Worm (Caenorhabditis elegans) whole organism, L3 larva: ENCODE data around the gene cdkl-1.

Experiments used
- R02D3.7 ChIP-seq: fragments of 150-350 bp; optimal IDR thresholded peaks from 2 replicates; lab custom pipeline; 2014; ENCODE audit warnings: missing biosample characterization, missing genetic modification characterization
- ZK546.5 ChIP-seq: sonication (generic microtip); optimal IDR thresholded peaks from 2 replicates; lab custom pipeline; 2017; ENCODE audit warnings: missing biosample characterization, missing genetic modification characterization
- aly-2 ChIP-seq: fragments of 150-350 bp; optimal IDR thresholded peaks from 2 replicates; lab custom pipeline; 2014; ENCODE audit warnings: missing biosample characterization, missing genetic modification characterization
- ama-1 ChIP-seq: fragments of 150-350 bp; optimal IDR thresholded peaks from 2 replicates; lab custom pipeline; 2018
- ceh-16 ChIP-seq: sonication (generic microtip); optimal IDR thresholded peaks from 2 replicates; lab custom pipeline; 2017; ENCODE audit warnings: missing biosample characterization, missing genetic modification characterization
- ceh-28 ChIP-seq: fragments of 150-350 bp; optimal IDR thresholded peaks from 2 replicates; lab custom pipeline; 2014; ENCODE audit warnings: missing biosample characterization, missing genetic modification reagents, missing genetic modification characterization
- ceh-82 ChIP-seq: fragments of 150-350 bp; optimal IDR thresholded peaks from 2 replicates; lab custom pipeline; 2014; ENCODE audit warnings: missing biosample characterization, missing genetic modification characterization
- ceh-9 ChIP-seq: sonication (generic microtip); optimal IDR thresholded peaks from 2 replicates; lab custom pipeline; 2018; ENCODE audit warnings: missing biosample characterization, missing genetic modification characterization
- daf-12 ChIP-seq: fragments of 150-350 bp; optimal IDR thresholded peaks from 2 replicates; lab custom pipeline; 2014; ENCODE audit warnings: missing biosample characterization, missing genetic modification reagents, missing genetic modification characterization
- egl-27 ChIP-seq: sonication (generic microtip); optimal IDR thresholded peaks from 4 replicates; lab custom pipeline; 2017; ENCODE audit warnings: missing biosample characterization, missing genetic modification reagents, missing genetic modification characterization
- egl-5 ChIP-seq: fragments of 150-350 bp; optimal IDR thresholded peaks from 2 replicates; lab custom pipeline; 2017; ENCODE audit warnings: missing biosample characterization, missing genetic modification reagents, missing genetic modification characterization, inconsistent platforms
- elt-1 ChIP-seq: fragments of 150-350 bp; optimal IDR thresholded peaks from 2 replicates; lab custom pipeline; 2014; ENCODE audit warnings: missing biosample characterization, missing genetic modification characterization
- elt-2 ChIP-seq: sonication (generic microtip); optimal IDR thresholded peaks from 2 replicates; lab custom pipeline; 2016; ENCODE audit warnings: missing genetic modification reagents, mild to moderate bottlenecking, missing genetic modification characterization, missing compliant biosample characterization
- elt-3 ChIP-seq, 3 experiments: fragments of 150-350 bp in 1 of 3; sonication (generic microtip) in 2 of 3; optimal IDR thresholded peaks; 2 replicates in 2 of 3; 4 replicates in 1 of 3; lab custom pipeline; 2014 to 2017; ENCODE audit warnings: missing biosample characterization in 3 of 3, missing genetic modification characterization in 3 of 3
- eor-1 ChIP-seq, 2 experiments: fragments of 150-350 bp; optimal IDR thresholded peaks; 2 replicates each; lab custom pipeline; 2014 to 2018; ENCODE audit warnings: missing biosample characterization in 2 of 2, missing genetic modification characterization in 2 of 2
- fkh-10 ChIP-seq: sonication (generic microtip); optimal IDR thresholded peaks from 2 replicates; lab custom pipeline; 2017; ENCODE audit warnings: missing biosample characterization, missing genetic modification reagents, missing genetic modification characterization
- fkh-2 ChIP-seq: fragments of 150-350 bp; optimal IDR thresholded peaks from 2 replicates; lab custom pipeline; 2014; ENCODE audit warnings: missing biosample characterization, missing genetic modification reagents, missing genetic modification characterization
- fos-1 ChIP-seq: fragments of 150-350 bp; optimal IDR thresholded peaks from 2 replicates; lab custom pipeline; 2014; ENCODE audit warnings: missing biosample characterization, missing genetic modification characterization
- hmg-11 ChIP-seq: sonication (generic microtip); optimal IDR thresholded peaks from 2 replicates; lab custom pipeline; 2016; ENCODE audit warnings: missing genetic modification characterization, missing compliant biosample characterization
- jun-1 ChIP-seq: fragments of 150-350 bp; optimal IDR thresholded peaks from 2 replicates; lab custom pipeline; 2014; ENCODE audit warnings: missing biosample characterization, missing genetic modification reagents, missing genetic modification characterization
- lin-15B ChIP-seq: fragments of 150-350 bp; optimal IDR thresholded peaks from 2 replicates; lab custom pipeline; 2014; ENCODE audit warnings: missing biosample characterization, missing genetic modification characterization
- lin-39 ChIP-seq: fragments of 150-350 bp; optimal IDR thresholded peaks from 2 replicates; lab custom pipeline; 2018; ENCODE audit warnings: missing biosample characterization, missing genetic modification reagents, missing genetic modification characterization
- lsy-12 ChIP-seq: sonication (generic microtip); optimal IDR thresholded peaks from 2 replicates; lab custom pipeline; 2016; ENCODE audit warnings: mild to moderate bottlenecking, missing genetic modification characterization, missing compliant biosample characterization
- mdl-1 ChIP-seq: fragments of 150-350 bp; optimal IDR thresholded peaks from 2 replicates; lab custom pipeline; 2014; ENCODE audit warnings: missing biosample characterization, missing genetic modification characterization
- mml-1 ChIP-seq: fragments of 150-350 bp; sonication (generic microtip); optimal IDR thresholded peaks from 3 replicates; lab custom pipeline; 2014; ENCODE audit warnings: missing biosample characterization, missing genetic modification characterization
- nfya-1 ChIP-seq: sonication (generic microtip); optimal IDR thresholded peaks from 2 replicates; lab custom pipeline; 2017; ENCODE audit warnings: missing genetic modification characterization, mild to moderate bottlenecking, missing compliant biosample characterization, antibody characterized with exemption, moderate library complexity; ENCODE audit not compliant: insufficient read depth
- nhr-11 ChIP-seq: fragments of 150-350 bp; optimal IDR thresholded peaks from 2 replicates; lab custom pipeline; 2014; ENCODE audit warnings: missing biosample characterization, missing genetic modification characterization
- nhr-12 ChIP-seq: fragments of 150-350 bp; optimal IDR thresholded peaks from 2 replicates; lab custom pipeline; 2014; ENCODE audit warnings: missing biosample characterization, missing genetic modification characterization
- nhr-23 ChIP-seq: fragments of 150-350 bp; optimal IDR thresholded peaks from 2 replicates; lab custom pipeline; 2014; ENCODE audit warnings: missing biosample characterization, missing genetic modification reagents, missing genetic modification characterization
- nhr-237 ChIP-seq: fragments of 150-350 bp; optimal IDR thresholded peaks from 2 replicates; lab custom pipeline; 2014; ENCODE audit warnings: missing biosample characterization, missing genetic modification characterization
- nhr-25 ChIP-seq: sonication (generic microtip); optimal IDR thresholded peaks from 2 replicates; lab custom pipeline; 2017; ENCODE audit warnings: missing biosample characterization, missing genetic modification characterization
- nhr-28 ChIP-seq: fragments of 150-350 bp; optimal IDR thresholded peaks from 2 replicates; lab custom pipeline; 2014; ENCODE audit warnings: missing biosample characterization, missing genetic modification characterization
- nhr-43 ChIP-seq: sonication (generic microtip); optimal IDR thresholded peaks from 2 replicates; lab custom pipeline; 2016; ENCODE audit warnings: mild to moderate bottlenecking, missing genetic modification characterization, missing compliant biosample characterization; ENCODE audit not compliant: poor library complexity, severe bottlenecking
- nhr-67 ChIP-seq: fragments of 150-350 bp; optimal IDR thresholded peaks from 2 replicates; lab custom pipeline; 2014; ENCODE audit warnings: missing biosample characterization, missing genetic modification characterization
- nhr-76 ChIP-seq: fragments of 150-350 bp; sonication (generic microtip); optimal IDR thresholded peaks from 5 replicates; lab custom pipeline; 2014; ENCODE audit warnings: missing biosample characterization, missing genetic modification characterization
- nhr-77 ChIP-seq: fragments of 150-350 bp; optimal IDR thresholded peaks from 2 replicates; lab custom pipeline; 2014; ENCODE audit warnings: missing biosample characterization, missing genetic modification characterization
- pha-4 ChIP-seq: fragments of 150-350 bp; optimal IDR thresholded peaks from 2 replicates; lab custom pipeline; 2014; ENCODE audit warnings: missing biosample characterization, missing genetic modification reagents, missing genetic modification characterization
- pqm-1 ChIP-seq: fragments of 150-350 bp; optimal IDR thresholded peaks from 2 replicates; lab custom pipeline; 2017; ENCODE audit warnings: missing biosample characterization, missing genetic modification characterization, inconsistent platforms
- sea-2 ChIP-seq: fragments of 150-350 bp; sonication (generic microtip); optimal IDR thresholded peaks from 4 replicates; lab custom pipeline; 2014; ENCODE audit warnings: missing biosample characterization, missing genetic modification reagents, missing genetic modification characterization
- skn-1 ChIP-seq: fragments of 150-350 bp; optimal IDR thresholded peaks from 2 replicates; lab custom pipeline; 2014; ENCODE audit warnings: missing biosample characterization, missing genetic modification characterization
- snpc-4 ChIP-seq: fragments of 150-350 bp; optimal IDR thresholded peaks from 2 replicates; lab custom pipeline; 2014; ENCODE audit warnings: missing biosample characterization, missing genetic modification characterization
- tbx-2 ChIP-seq: sonication (generic microtip); optimal IDR thresholded peaks from 2 replicates; lab custom pipeline; 2016; ENCODE audit warnings: mild to moderate bottlenecking, missing genetic modification characterization, missing compliant biosample characterization
- unc-39 ChIP-seq: sonication (generic microtip); optimal IDR thresholded peaks from 4 replicates; lab custom pipeline; 2017; ENCODE audit warnings: missing biosample characterization, missing genetic modification characterization
- unc-62 ChIP-seq: fragments of 150-350 bp; sonication (generic microtip); optimal IDR thresholded peaks from 4 replicates; lab custom pipeline; 2014; ENCODE audit warnings: missing biosample characterization, missing genetic modification reagents, missing genetic modification characterization
- zag-1 ChIP-seq: fragments of 150-350 bp; optimal IDR thresholded peaks from 2 replicates; lab custom pipeline; 2014; ENCODE audit warnings: missing biosample characterization, missing genetic modification characterization
- ztf-11 ChIP-seq: fragments of 150-350 bp; optimal IDR thresholded peaks from 2 replicates; lab custom pipeline; 2014; ENCODE audit warnings: missing biosample characterization, missing genetic modification characterization
- ztf-4 ChIP-seq: fragments of 150-350 bp; optimal IDR thresholded peaks from 2 replicates; lab custom pipeline; 2014; ENCODE audit warnings: missing biosample characterization, missing genetic modification characterization

cdkl-1 gene

ce11 chrV:11078874-11079273 is 19.8 kb upstream of the cdkl-1 start:
- TF ChIP-seq tbx-2 (tag; lab: Kevin White, UChicago) (no peak), zag-1 (no peak), nhr-12 (tag; lab: Kevin White, UChicago) (no peak), nhr-77 (tag; lab: Kevin White, UChicago) (no peak)

- peak; percentile 32 for TF ChIP-seq fos-1 (tag; lab: Kevin White, UChicago)
- TF ChIP-seq elt-1 (tag; lab: Kevin White, UChicago) = no peak
- no peak for TF ChIP-seq ceh-9
- TF ChIP-seq daf-12 = no peak
- no peak for TF ChIP-seq nhr-77 (tag; lab: Kevin White, UChicago)
- no peak for TF ChIP-seq nhr-23 (tag; lab: Kevin White, UChicago)
- TF ChIP-seq nhr-67 (tag; lab: Kevin White, UChicago) = no peak
- peak; percentile 65 for TF ChIP-seq nhr-11 (tag; lab: Kevin White, UChicago)
- TF ChIP-seq nhr-237 (tag; lab: Kevin White, UChicago) = no peak
- TF ChIP-seq unc-39 (tag; lab: Kevin White, UChicago) = no peak
- TF ChIP-seq snpc-4 (tag; lab: Kevin White, UChicago) = no peak
- TF ChIP-seq ceh-28 (tag; lab: Kevin White, UChicago) = no peak
- peak; percentile 6 for TF ChIP-seq ama-1 (lab: Kevin White, UChicago)
- no peak for TF ChIP-seq ztf-4
- TF ChIP-seq lin-39 = no peak
- TF ChIP-seq ztf-11 (tag; lab: Kevin White, UChicago) = no peak
- no peak for TF ChIP-seq egl-5 (tag; lab: Kevin White, UChicago)
- no peak for TF ChIP-seq egl-27 (tag; lab: Kevin White, UChicago)
- TF ChIP-seq pqm-1 (tag; lab: Kevin White, UChicago) = peak; percentile 78
- TF ChIP-seq fkh-2 (tag; lab: Kevin White, UChicago) = no peak
- no peak for TF ChIP-seq fkh-10 (GFP tag; lab: Kevin White, UChicago)
- TF ChIP-seq R02D3.7 (tag; lab: Kevin White, UChicago) = no peak
- no peak for TF ChIP-seq skn-1 (tag; lab: Kevin White, UChicago)
- TF ChIP-seq pha-4 (tag; lab: Kevin White, UChicago) = peak; percentile 44
- peak; percentile 31 for TF ChIP-seq hmg-11 (tag; lab: Kevin White, UChicago)
- TF ChIP-seq tbx-2 (tag; lab: Kevin White, UChicago) = no peak
- TF ChIP-seq aly-2 (tag; lab: Kevin White, UChicago) = no peak
- TF ChIP-seq lin-15B = no peak
- no peak for TF ChIP-seq lsy-12 (tag; lab: Kevin White, UChicago)
- TF ChIP-seq nhr-12 (tag; lab: Kevin White, UChicago) = no peak
- TF ChIP-seq nhr-76 (tag; lab: Kevin White, UChicago) = no peak
- no peak for TF ChIP-seq unc-62
- no peak for TF ChIP-seq nhr-43 (tag; lab: Kevin White, UChicago)
- TF ChIP-seq ceh-82 (tag; lab: Kevin White, UChicago) = no peak
- TF ChIP-seq nfya-1 (tag; lab: Kevin White, UChicago) = peak; percentile 80
- TF ChIP-seq nhr-25 (tag; lab: Kevin White, UChicago) = no peak
- TF ChIP-seq nhr-28 (tag; lab: Kevin White, UChicago) = no peak
- TF ChIP-seq elt-3 (tag; optimal IDR thresholded peaks at IDR 0.05; lab: Kevin White, UChicago) = no peak
- no peak for TF ChIP-seq sea-2 (GFP tag; lab: Kevin White, UChicago)
- peak; percentile 89 for TF ChIP-seq elt-2 (tag; lab: Kevin White, UChicago)
- no peak for TF ChIP-seq eor-1 (tag; optimal IDR thresholded peaks at IDR 0.05; lab: Kevin White, UChicago)
- TF ChIP-seq zag-1 = no peak
- no peak for TF ChIP-seq ZK546.5 (tag; lab: Kevin White, UChicago)
- peak; percentile 40 for TF ChIP-seq jun-1 (tag; lab: Kevin White, UChicago)
- TF ChIP-seq mdl-1 = no peak
- no peak for TF ChIP-seq mml-1
- no peak for TF ChIP-seq ceh-16 (tag; lab: Kevin White, UChicago)
Measured at ce11 chrV:11080345-11081102, 18.2 kb upstream of the cdkl-1 start, which contains the start of gene act-1. Gene act-1 (plus strand): TSS chrV:11081052.
